Fruit fly (Drosophila melanogaster): ENCODE measurements around the gene Ddr.

Gene Ddr

dm6 chr2L:6306895-6307294, 54.0 kb downstream of the Ddr start (continued):
- TF ChIP-seq pnt (GFP tag; optimal IDR thresholded peaks at IDR 0.05) (peak; percentile 11), lov (optimal IDR thresholded peaks at IDR 0.05) (no peak), lov (GFP tag; IDR thresholded peaks at IDR 0.05) (no peak), Hr78 (GFP tag; optimal IDR thresholded peaks at IDR 0.05) (no peak), CG5180 (GFP tag; optimal IDR thresholded peaks at IDR 0.05) (no peak), Neu2 (GFP tag; optimal IDR thresholded peaks at IDR 0.05; ENCODE audit: borderline replicate concordance) (no peak), cwo (GFP tag; optimal IDR thresholded peaks at IDR 0.05) (no peak), CG4617 (GFP tag; optimal IDR thresholded peaks at IDR 0.05; ENCODE audit: borderline replicate concordance) (no peak), HLH3B (GFP tag; IDR thresholded peaks at IDR 0.05) (peak; percentile 41), HmgZ (tag; optimal IDR thresholded peaks at IDR 0.05) (no peak), br (optimal IDR thresholded peaks at IDR 0.05) (no peak), pfk (GFP tag; optimal IDR thresholded peaks at IDR 0.05) (no peak), Doc3 (GFP tag; IDR thresholded peaks at IDR 0.05; ENCODE audit: partially characterized antibody) (no peak), CG2120 (GFP tag; optimal IDR thresholded peaks at IDR 0.05) (no peak), fru (optimal IDR thresholded peaks at IDR 0.05) (no peak), cas (GFP tag; IDR thresholded peaks at IDR 0.05) (no peak), pum (GFP tag; optimal IDR thresholded peaks at IDR 0.05) (no peak), CG34376 (GFP tag; optimal IDR thresholded peaks at IDR 0.05) (no peak), CG3995 (GFP tag; optimal IDR thresholded peaks at IDR 0.05) (no peak), CG17359 (tag; optimal IDR thresholded peaks at IDR 0.05) (peak; percentile 16), HLHmδ (GFP tag; optimal IDR thresholded peaks at IDR 0.05) (no peak), Sox100B (GFP tag; optimal IDR thresholded peaks at IDR 0.05) (no peak), CG4328 (GFP tag; optimal IDR thresholded peaks at IDR 0.05) (no peak), Lhr (GFP tag; optimal IDR thresholded peaks at IDR 0.05) (no peak), eyg (GFP tag; optimal IDR thresholded peaks at IDR 0.05) (no peak), D19A (tag; optimal IDR thresholded peaks at IDR 0.05) (no peak), CG7745 (tag; optimal IDR thresholded peaks at IDR 0.05) (no peak), CG2712 (tag; optimal IDR thresholded peaks at IDR 0.05) (peak; percentile 34), CG42726 (GFP tag; IDR thresholded peaks at IDR 0.05; ENCODE audit: partially characterized antibody) (no peak), emc (GFP tag; optimal IDR thresholded peaks at IDR 0.05) (no peak), gfzf (GFP tag; optimal IDR thresholded peaks at IDR 0.05) (no peak), CG31224 (GFP tag; IDR thresholded peaks at IDR 0.05) (no peak), mam (GFP tag; optimal IDR thresholded peaks at IDR 0.05) (no peak), pho (GFP tag; optimal IDR thresholded peaks at IDR 0.05) (no peak), fd96Cb (tag; optimal IDR thresholded peaks at IDR 0.05) (peak; percentile 29), Poxn (GFP tag; IDR thresholded peaks at IDR 0.05) (no peak), dimm (GFP tag; IDR thresholded peaks at IDR 0.05) (no peak), grau (tag; optimal IDR thresholded peaks at IDR 0.05) (peak; percentile 15), CG6272 (GFP tag; IDR thresholded peaks at IDR 0.05) (no peak), CG18262 (tag; optimal IDR thresholded peaks at IDR 0.05) (peak; percentile 8), CG4730 (GFP tag; IDR thresholded peaks at IDR 0.05) (no peak; the same call in 1 of the 2 replicates), sob (GFP tag; IDR thresholded peaks at IDR 0.05) (no peak), Sin3A (optimal IDR thresholded peaks at IDR 0.05) (no peak), wor (GFP tag; IDR thresholded peaks at IDR 0.05) (no peak), CG4360 (GFP tag; IDR thresholded peaks at IDR 0.05) (no peak), CG12071 (GFP tag; optimal IDR thresholded peaks at IDR 0.05) (peak; percentile 8), gcm (GFP tag; optimal IDR thresholded peaks at IDR 0.05) (no peak), Fer2 (tag; optimal IDR thresholded peaks at IDR 0.05) (no peak), Usf (GFP tag; optimal IDR thresholded peaks at IDR 0.05) (no peak), HLH54F (GFP tag; optimal IDR thresholded peaks at IDR 0.05) (no peak), Dip3 (GFP tag; optimal IDR thresholded peaks at IDR 0.05) (no peak), gce (GFP tag; IDR thresholded peaks at IDR 0.05) (no peak), luna (GFP tag; optimal IDR thresholded peaks at IDR 0.05) (no peak)

All from whole organism, embryonic.